Fruit fly (Drosophila melanogaster) S2 (cell line): ENCODE data around the gene CG40439.
"Not testable (repeated sequence)": the region's sequence is repeated elsewhere in the genome, so short reads cannot be mapped to it uniquely, and the experiment has no call there.

Experiments used
- CG8478 ChIP-seq: fragments of >200 bp; optimal IDR thresholded peaks from 2 replicates; lab custom pipeline; 2018
- CTCF ChIP-seq, 2 experiments: fragments of >200 bp; optimal IDR thresholded peaks; 2 replicates each; lab custom pipeline; 2018

Gene CG40439

dm6 chr2L:22798269-22798668 is at the start of gene CG40439:
TSS of gene CG40439 (minus strand) at chr2L:22798276.
- TF ChIP-seq CG8478 (lab: Kevin White, UChicago); CTCF (optimal IDR thresholded peaks at IDR 0.05; lab: Kevin White, UChicago): not testable (repeated sequence)

DNA sequence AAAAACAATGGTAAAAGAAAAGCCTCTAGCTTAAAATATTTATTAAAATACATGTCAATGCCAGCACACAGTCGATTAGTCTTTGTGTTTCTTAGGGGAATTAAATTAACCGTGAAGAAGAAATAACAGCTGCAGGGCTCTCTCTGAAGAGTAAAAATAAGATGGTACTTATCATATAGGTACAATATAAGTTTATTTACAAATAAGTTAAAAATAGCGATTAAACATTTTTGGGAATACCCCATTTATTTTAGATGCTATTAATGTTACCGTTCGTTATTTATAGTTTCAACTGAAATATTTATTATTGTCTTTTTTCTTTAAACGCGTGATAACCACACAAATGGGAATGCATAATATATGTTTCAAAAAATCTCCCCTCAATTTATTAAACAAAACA is 45.8 kb upstream of the CG40439 start, which contains the start of gene CG17715:
Gene CG17715 (plus strand): TSS at position 301 of the 400 bp plus-strand sequence.
- TF ChIP-seq CTCF (optimal IDR thresholded peaks at IDR 0.05; lab: Kevin White, UChicago); CG8478 (lab: Kevin White, UChicago): not testable (repeated sequence)

dm6 chr2L:22758159-22758558 is 39.9 kb downstream of the CG40439 start:
- TF ChIP-seq CG8478 (lab: Kevin White, UChicago) (no peak), CTCF (optimal IDR thresholded peaks at IDR 0.05; lab: Kevin White, UChicago) (no peak)

dm6 chr2L:22756281-22756680 is 41.8 kb downstream of the CG40439 start, which contains the start of gene CG40006:
TSS of gene CG40006 (minus strand) at chr2L:22756349.
- TF ChIP-seq CG8478 (lab: Kevin White, UChicago), result no peak
- TF ChIP-seq CTCF (optimal IDR thresholded peaks at IDR 0.05; lab: Kevin White, UChicago), result no peak
